Worm (Caenorhabditis elegans): ENCODE data around the gene C25H3.16.

- TF ChIP-seq elt-2 (tag; optimal IDR thresholded peaks at IDR 0.05) (no peak), nhr-237 (tag; optimal IDR thresholded peaks at IDR 0.05) (no peak), lsy-2 (tag; optimal IDR thresholded peaks at IDR 0.05) (no peak), ceh-63 (GFP tag; optimal IDR thresholded peaks at IDR 0.05) (no peak), unc-62 (GFP tag; optimal IDR thresholded peaks at IDR 0.05) (no peak), hlh-4 (tag; optimal IDR thresholded peaks at IDR 0.05) (no peak), ztf-11 (tag; optimal IDR thresholded peaks at IDR 0.05) (no peak), mep-1 (tag; optimal IDR thresholded peaks at IDR 0.05) (no peak), nhr-77 (tag; optimal IDR thresholded peaks at IDR 0.05) (no peak), rnt-1 (tag; optimal IDR thresholded peaks at IDR 0.05) (no peak), isw-1 (GFP tag; IDR thresholded peaks at IDR 0.05) (no peak), pqm-1 (tag; optimal IDR thresholded peaks at IDR 0.05) (no peak), sptf-1 (tag; optimal IDR thresholded peaks at IDR 0.05) (no peak), lin-39 (tag; optimal IDR thresholded peaks at IDR 0.05) (no peak)
Measured at ce11 chrII:5696218-5696617, 30.1 kb downstream of the C25H3.16 start.

Measured in whole organism, L1 larva.